Fruit fly (Drosophila melanogaster) whole organism, prepupa: ENCODE results near the gene CG31207.

Experiments used
- Blimp-1 ChIP-seq: fragments of 200-800 bp; sonication (Bioruptor generic); optimal IDR thresholded peaks from 3 replicates; lab custom pipeline; 2017; ENCODE audit warnings: missing biosample characterization, missing genetic modification characterization, mild to moderate bottlenecking, moderate library complexity, missing genetic modification reagents
- CG10669 ChIP-seq: fragments of 200-800 bp; sonication (Bioruptor generic); optimal IDR thresholded peaks from 3 replicates; lab custom pipeline; 2018; ENCODE audit warnings: missing biosample characterization, mild to moderate bottlenecking, missing genetic modification characterization, moderate library complexity
- CG16779 ChIP-seq: fragments of 200-800 bp; sonication (Bioruptor generic); optimal IDR thresholded peaks from 3 replicates; lab custom pipeline; 2017; ENCODE audit warnings: missing biosample characterization, mild to moderate bottlenecking, missing genetic modification characterization
- CG3032 ChIP-seq: fragments of 200-800 bp; optimal IDR thresholded peaks from 2 replicates; lab custom pipeline; 2019; ENCODE audit warnings: missing biosample characterization, mild to moderate bottlenecking, missing genetic modification characterization, moderate library complexity
- CG6276 ChIP-seq: fragments of 200-800 bp; sonication (Bioruptor generic); optimal IDR thresholded peaks from 2 replicates; lab custom pipeline; 2017; ENCODE audit warnings: missing biosample characterization, mild to moderate bottlenecking, missing genetic modification characterization
- CG6808 ChIP-seq: fragments of 200-800 bp; sonication (Bioruptor generic); optimal IDR thresholded peaks from 3 replicates; lab custom pipeline; 2017; ENCODE audit warnings: missing biosample characterization, missing genetic modification characterization, mild to moderate bottlenecking, moderate library complexity, missing genetic modification reagents
- CG6854 ChIP-seq: fragments of 200-800 bp; sonication (Bioruptor generic); optimal IDR thresholded peaks from 2 replicates; lab custom pipeline; 2017; ENCODE audit warnings: missing biosample characterization, mild to moderate bottlenecking, missing genetic modification characterization
- Sox15 ChIP-seq: fragments of 200-800 bp; sonication (Bioruptor generic); optimal IDR thresholded peaks from 3 replicates; lab custom pipeline; 2016; ENCODE audit warnings: missing biosample characterization, missing genetic modification characterization
- eg ChIP-seq: fragments of 200-800 bp; sonication (Bioruptor generic); IDR thresholded peaks from 3 replicates; pipeline ENCODE4 v1.3.6; 2022; ENCODE audit warnings: missing biosample characterization, missing genetic modification characterization
- fd85E ChIP-seq: fragments of 200-800 bp; sonication (Bioruptor generic); optimal IDR thresholded peaks from 3 replicates; lab custom pipeline; 2016; ENCODE audit warnings: missing biosample characterization, missing genetic modification characterization
- fkh ChIP-seq: fragments of 200-800 bp; sonication (Bioruptor generic); optimal IDR thresholded peaks from 3 replicates; lab custom pipeline; 2017; ENCODE audit warnings: missing biosample characterization, mild to moderate bottlenecking, missing genetic modification characterization, moderate library complexity
- net ChIP-seq: fragments of 200-800 bp; sonication (Bioruptor generic); optimal IDR thresholded peaks from 3 replicates; lab custom pipeline; 2016; ENCODE audit warnings: missing biosample characterization, missing genetic modification characterization
- topi ChIP-seq: fragments of 200-800 bp; sonication (Bioruptor generic); optimal IDR thresholded peaks from 3 replicates; lab custom pipeline; 2016; ENCODE audit warnings: missing biosample characterization, missing genetic modification characterization

DNA sequence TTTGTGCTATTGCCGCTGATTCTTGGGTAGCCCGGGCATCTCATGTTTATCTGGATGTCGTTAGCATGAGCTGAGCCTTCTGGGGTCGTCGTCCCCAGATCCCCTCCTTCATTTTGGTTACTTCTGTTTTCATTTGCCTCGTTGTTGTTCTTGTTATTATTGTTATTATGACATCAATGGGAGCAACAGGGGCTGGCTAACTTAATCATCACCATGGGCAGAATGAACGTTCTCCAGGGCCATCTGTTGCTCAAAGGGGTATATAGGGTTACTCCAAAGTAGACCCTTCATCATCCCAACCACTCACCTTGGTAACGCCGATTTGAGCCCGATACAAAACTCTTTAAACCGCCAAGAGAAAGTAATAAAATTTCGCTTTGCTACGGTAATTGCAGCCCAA is 48.5 kb downstream of the CG31207 start:
- no peak for TF ChIP-seq Sox15
- TF ChIP-seq topi (GFP tag; lab: Kevin White, UChicago), result no peak
- TF ChIP-seq fkh (GFP tag; lab: Kevin White, UChicago), result no peak
- no peak for TF ChIP-seq CG3032 (tag; lab: Kevin White, UChicago)
- no peak for TF ChIP-seq fd85E
- no peak for TF ChIP-seq CG6276 (GFP tag; lab: Kevin White, UChicago)
- TF ChIP-seq Blimp-1 (GFP tag; lab: Kevin White, UChicago), result no peak
- TF ChIP-seq CG10669 (GFP tag; lab: Kevin White, UChicago), result no peak
- no peak for TF ChIP-seq net (GFP tag; lab: Kevin White, UChicago)
- TF ChIP-seq eg (GFP tag; lab: Robert Waterston, UW), result no peak
- TF ChIP-seq CG16779 (tag; lab: Kevin White, UChicago), result no peak
- no peak for TF ChIP-seq CG6854 (GFP tag; lab: Kevin White, UChicago)
- no peak for TF ChIP-seq CG6808 (GFP tag; lab: Kevin White, UChicago)
